Worm (Caenorhabditis elegans) whole organism, L3 larva: ENCODE measurements around the gene dyf-6.
A peak's percentile ranks its signal among the peaks of the same experiment; 100 is the strongest.

ENCODE experiments used
- aly-2 ChIP-seq: fragments of 150-350 bp; optimal IDR thresholded peaks from 2 replicates; lab custom pipeline; 2014; ENCODE audit warnings: missing biosample characterization, missing genetic modification characterization
- ama-1 ChIP-seq: fragments of 150-350 bp; optimal IDR thresholded peaks from 2 replicates; lab custom pipeline; 2018
- eor-1 ChIP-seq, 2 experiments: fragments of 150-350 bp; optimal IDR thresholded peaks; 2 replicates each; lab custom pipeline; 2014 to 2018; ENCODE audit warnings: missing biosample characterization in 2 of 2, missing genetic modification characterization in 2 of 2
- nhr-77 ChIP-seq: fragments of 150-350 bp; optimal IDR thresholded peaks from 2 replicates; lab custom pipeline; 2014; ENCODE audit warnings: missing biosample characterization, missing genetic modification characterization
- snpc-4 ChIP-seq: fragments of 150-350 bp; optimal IDR thresholded peaks from 2 replicates; lab custom pipeline; 2014; ENCODE audit warnings: missing biosample characterization, missing genetic modification characterization

ce11 chrX:10435492-10435939, 49.2 kb upstream of the dyf-6 start:
- TF ChIP-seq ama-1 (lab: Kevin White, UChicago) (no peak), aly-2 (tag; lab: Kevin White, UChicago) (no peak), nhr-77 (no peak), snpc-4 (peak; percentile 30), eor-1 (tag; optimal IDR thresholded peaks at IDR 0.05; lab: Kevin White, UChicago) (no peak)
